Worm (Caenorhabditis elegans) whole organism, dauer: ENCODE results near the gene F20D6.12.

ENCODE experiments used
- unc-62 ChIP-seq: sonication (generic microtip); optimal IDR thresholded peaks from 2 replicates; lab custom pipeline; 2017; ENCODE audit warnings: missing biosample characterization, missing genetic modification reagents, missing genetic modification characterization

The F20D6.12 gene

DNA sequence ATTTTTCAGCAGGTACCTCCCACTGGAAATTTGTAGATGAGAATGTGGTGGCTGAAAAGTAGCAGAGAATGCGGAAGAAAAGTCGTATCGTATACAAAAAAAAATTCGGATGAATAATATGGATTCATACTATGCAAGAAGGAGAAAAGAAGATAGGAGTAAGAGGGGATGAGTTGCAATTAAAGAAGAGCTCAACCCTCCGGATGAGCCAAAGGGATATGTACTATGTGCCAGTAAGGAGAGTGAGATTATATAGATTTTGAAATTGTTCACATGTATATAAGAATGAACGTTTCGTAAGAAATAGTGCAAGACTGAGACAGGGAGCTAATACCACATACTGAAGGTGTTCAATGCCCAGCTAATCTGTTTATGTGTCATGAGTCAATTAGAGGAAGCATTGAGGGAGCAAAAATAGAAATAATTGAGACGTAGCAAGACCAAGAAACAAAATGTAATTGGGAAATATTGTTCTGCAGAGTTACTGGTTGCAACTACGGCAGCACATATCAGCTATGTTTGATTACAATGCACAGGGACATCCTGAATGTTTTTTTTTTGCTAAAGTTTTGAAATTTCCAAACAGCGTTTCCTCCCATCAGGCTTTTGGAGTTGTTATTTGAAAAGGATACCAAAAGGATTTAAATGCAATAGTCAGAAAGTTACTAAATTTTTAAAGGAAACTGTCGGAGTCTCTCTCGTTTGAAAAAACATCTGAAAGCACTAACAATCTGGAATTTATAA lies 21.5 kb downstream of the F20D6.12 start, which contains the start of gene F20D6.8:
TSS of gene F20D6.8 (minus strand) at position 51 of the 744 bp plus-strand sequence.
- no peak for TF ChIP-seq unc-62 (GFP tag; lab: Kevin White, UChicago)

DNA sequence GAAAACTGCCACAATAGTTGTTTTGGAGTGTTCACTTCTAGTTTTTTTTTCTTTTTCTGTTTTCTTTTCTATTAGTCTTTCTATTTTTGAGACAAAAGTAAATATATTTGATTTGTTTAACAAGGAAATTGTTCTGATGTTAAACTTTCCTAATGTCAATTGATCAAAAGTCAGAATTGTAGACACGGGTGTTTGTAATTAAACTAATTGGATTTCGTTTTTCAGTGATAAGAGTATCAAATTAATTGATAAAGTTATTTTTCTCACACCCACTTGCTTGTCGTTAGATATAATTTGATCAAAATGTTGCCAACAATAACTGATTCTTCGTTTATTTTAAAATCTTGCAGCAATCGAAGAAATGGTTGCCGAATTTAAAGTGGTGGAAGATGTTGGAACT lies 26.7 kb downstream of the F20D6.12 start:
- no peak for TF ChIP-seq unc-62 (GFP tag; lab: Kevin White, UChicago)

DNA sequence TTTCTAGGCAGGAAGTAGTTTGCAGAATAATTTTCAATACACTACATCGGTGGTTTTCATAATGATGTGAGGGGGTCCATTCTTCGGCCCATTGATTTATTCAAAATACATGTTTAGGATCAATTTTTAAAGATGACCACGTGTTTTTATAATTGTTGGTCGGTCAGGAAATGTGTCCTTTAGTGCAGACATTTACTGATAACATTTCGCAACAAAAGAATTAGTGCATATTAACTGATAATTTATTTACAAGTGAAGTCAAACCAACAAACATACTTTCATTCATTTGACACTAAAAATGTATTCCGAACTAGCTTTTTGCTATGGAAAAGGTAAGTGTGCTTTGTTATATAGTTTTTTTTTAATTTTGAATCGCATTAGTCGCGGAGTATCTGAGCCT lies 28.2 kb downstream of the F20D6.12 start, which contains the start of gene F20D6.5:
TSS of gene F20D6.5 (plus strand) at position 259 of the 400 bp plus-strand sequence.
- no peak for TF ChIP-seq unc-62 (GFP tag; lab: Kevin White, UChicago)

DNA sequence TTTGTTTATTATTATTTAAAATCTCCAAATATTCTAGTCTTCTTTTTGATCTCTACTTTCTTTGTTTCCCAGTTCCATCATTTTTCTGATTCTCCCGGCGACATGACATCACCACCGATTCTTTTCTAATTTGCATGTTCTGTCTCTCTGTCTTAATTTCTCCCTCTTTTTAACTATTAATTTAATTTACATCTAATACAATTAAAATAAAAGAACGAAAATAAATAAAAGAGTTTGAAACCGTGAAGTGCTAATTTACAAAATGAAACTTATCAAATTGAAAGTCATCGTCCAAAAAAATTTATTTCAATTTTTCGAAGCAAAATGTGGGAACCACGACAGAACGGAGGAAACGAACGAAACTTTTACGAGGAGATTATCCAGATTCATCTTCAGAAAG lies 30.3 kb downstream of the F20D6.12 start, which contains the start of gene F20D6.6:
TSS of gene F20D6.6 (plus strand) at position 301 of the 400 bp plus-strand sequence.
- no peak for TF ChIP-seq unc-62 (GFP tag; lab: Kevin White, UChicago)

DNA sequence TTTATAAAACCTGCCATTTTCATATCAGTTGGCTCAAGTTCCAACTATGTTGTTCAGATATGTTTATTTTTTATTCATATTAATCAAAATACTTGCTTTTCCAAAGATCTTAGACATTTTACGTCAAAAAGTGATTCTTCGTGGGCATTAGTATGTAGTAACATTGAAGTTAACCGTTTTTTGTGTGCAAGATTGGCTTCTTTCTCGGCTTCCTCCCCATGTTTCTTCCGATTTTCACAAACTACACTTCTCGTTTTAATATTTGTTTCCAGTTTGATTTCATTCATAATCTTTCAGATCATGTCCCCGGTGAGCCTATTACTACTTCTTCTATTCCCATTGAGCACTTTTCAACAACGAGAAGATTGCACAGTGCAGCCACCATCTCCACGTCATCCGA lies 32.5 kb downstream of the F20D6.12 start, which contains the start of gene sul-2:
TSS of gene sul-2 (plus strand) at position 301 of the 400 bp plus-strand sequence.
- no peak for TF ChIP-seq unc-62 (GFP tag; lab: Kevin White, UChicago)

DNA sequence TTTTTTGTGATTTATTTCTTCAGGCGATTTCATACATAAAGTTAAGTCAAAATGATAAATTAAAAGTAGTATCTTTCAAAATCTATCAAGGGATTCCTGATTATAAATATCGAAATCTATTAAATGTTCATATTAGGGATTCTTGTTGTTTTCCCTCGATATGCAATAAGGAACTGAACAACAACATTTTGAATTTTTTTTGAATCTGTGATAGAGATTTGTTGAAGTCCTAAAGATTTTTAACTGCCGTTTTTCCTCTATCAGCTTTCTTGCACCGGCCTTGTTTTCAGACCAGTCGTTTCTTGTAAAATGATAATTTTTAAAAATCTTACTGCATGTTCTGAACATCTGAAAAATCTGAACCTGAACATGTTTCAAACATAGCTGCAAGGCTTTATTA lies 34.2 kb downstream of the F20D6.12 start:
- TF ChIP-seq unc-62 (GFP tag; lab: Kevin White, UChicago), result no peak

DNA sequence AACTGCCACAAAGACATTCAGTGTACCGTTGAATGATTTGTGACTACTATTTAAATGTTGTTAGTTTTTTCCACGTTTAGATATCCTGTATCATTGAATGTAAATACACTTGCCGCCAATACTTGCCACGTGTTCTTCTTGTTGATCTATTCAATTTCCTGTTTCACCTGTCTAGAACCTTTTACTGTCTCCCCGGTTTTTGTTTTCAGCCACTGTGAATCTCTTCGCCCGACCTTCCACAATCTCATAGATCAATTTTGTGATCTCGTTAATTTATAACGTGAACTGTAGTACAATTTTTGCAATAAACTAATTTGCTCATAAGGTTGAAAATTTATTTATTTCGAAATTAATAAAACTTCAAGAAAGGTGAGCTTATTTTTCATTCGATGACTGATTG lies 44.6 kb downstream of the F20D6.12 start, which contains the start of gene D1014.13:
TSS of gene D1014.13 (plus strand) at position 301 of the 400 bp plus-strand sequence.
- TF ChIP-seq unc-62 (GFP tag; lab: Kevin White, UChicago), result no peak

DNA sequence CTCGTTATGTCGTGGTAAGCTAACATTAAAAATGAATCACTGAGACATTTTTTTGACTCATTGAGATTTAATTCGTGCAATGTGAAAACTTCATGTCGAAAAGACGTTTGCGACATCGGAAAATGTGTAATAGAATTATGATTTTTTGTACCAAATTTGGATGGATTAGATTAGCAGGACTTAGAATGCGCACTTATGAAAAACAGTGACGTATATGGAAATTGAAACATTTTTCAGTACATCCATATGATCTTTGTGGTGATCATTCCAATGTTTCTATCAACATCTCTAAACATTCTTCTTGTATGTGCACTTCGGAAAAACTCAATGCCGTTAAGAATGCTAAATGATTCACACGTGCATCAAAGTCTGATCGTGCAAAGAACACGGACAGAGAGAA lies 45.4 kb downstream of the F20D6.12 start:
- TF ChIP-seq unc-62 (GFP tag; lab: Kevin White, UChicago), result no peak

DNA sequence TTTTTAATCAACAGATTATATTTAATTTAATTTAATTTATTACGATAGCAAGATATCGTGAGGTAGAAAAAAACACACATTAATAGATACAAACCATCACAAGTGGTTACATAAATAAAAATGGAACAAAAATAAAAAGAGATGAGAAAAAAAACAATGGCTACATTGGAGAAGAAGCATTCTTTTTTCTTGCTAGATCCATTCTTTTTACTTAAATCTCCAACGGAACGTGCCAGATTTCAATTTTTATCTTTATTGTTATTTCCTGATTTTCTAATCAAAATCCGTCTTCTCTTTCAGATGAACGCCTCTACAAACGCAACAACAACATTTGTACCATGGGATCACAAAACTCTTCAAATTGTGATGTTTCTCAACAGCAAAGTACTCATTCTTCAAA lies 46.3 kb downstream of the F20D6.12 start, which contains the start of gene D1014.2:
TSS of gene D1014.2 (plus strand) at position 301 of the 400 bp plus-strand sequence.
- no peak for TF ChIP-seq unc-62 (GFP tag; lab: Kevin White, UChicago)
